Worm (Caenorhabditis elegans) whole organism, young adult: ENCODE results near the gene T16G1.5.

Experiments
- F22D6.2 ChIP-seq: sonication (generic microtip); optimal IDR thresholded peaks from 2 replicates; lab custom pipeline; 2016; ENCODE audit warnings: mild to moderate bottlenecking, missing genetic modification characterization, missing compliant biosample characterization
- egrh-3 ChIP-seq: fragments of 200-800 bp; sonication (Bioruptor generic); IDR thresholded peaks from 2 replicates; pipeline ENCODE4 v1.3.6; 2022; ENCODE audit warnings: missing genetic modification reagents, missing genetic modification characterization, missing compliant biosample characterization
- nfya-1 ChIP-seq: sonication (generic microtip); optimal IDR thresholded peaks from 2 replicates; lab custom pipeline; 2017; ENCODE audit warnings: antibody characterized with exemption, missing compliant biosample characterization, missing genetic modification characterization, borderline replicate concordance; ENCODE audit not compliant: insufficient read depth

DNA sequence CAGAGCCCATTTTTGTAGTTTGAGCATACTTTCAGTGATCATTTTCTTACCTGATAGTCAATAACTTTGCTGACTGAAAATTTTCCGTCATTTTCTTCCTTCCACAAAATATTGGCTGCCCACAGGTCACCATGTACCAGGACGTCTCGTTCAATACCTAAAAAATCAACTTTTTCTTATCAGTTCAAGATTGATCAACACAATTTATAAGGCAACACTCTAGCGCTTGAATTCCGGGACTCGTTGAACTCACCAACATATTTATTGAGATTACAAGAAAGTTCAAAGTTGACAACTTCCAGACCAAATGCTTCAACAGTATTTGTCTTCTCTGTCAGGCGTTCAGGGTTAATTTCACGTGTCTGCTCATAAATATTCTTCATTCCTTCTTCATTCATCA, 5.7 kb downstream of the T16G1.5 start:
- no peak for TF ChIP-seq F22D6.2 (tag; lab: Kevin White, UChicago)
- no peak for TF ChIP-seq nfya-1 (tag; lab: Kevin White, UChicago)
- no peak for TF ChIP-seq egrh-3 (GFP tag; lab: Robert Waterston, UW)
